Fruit fly (Drosophila melanogaster) whole organism: ENCODE measurements around the gene glob1.
"Not testable (repeated sequence)": the region's sequence is repeated elsewhere in the genome, so short reads cannot be mapped to it uniquely, and the experiment has no call there.

ENCODE experiments used
- CG8478 ChIP-seq: fragments of >200 bp; optimal IDR thresholded peaks from 2 replicates; lab custom pipeline; 2018; ENCODE audit warnings: inconsistent platforms
- Dll ChIP-seq: fragments of >200 bp; optimal IDR thresholded peaks from 2 replicates; lab custom pipeline; 2017
- EcR ChIP-seq, 2 experiments: fragments of >200 bp; optimal IDR thresholded peaks; 2 replicates each; lab custom pipeline; 2017; ENCODE audit warnings: missing biosample characterization in 2 of 2, missing genetic modification characterization in 2 of 2, missing genetic modification reagents in 2 of 2
- pan ChIP-seq: fragments of >200 bp; optimal IDR thresholded peaks from 2 replicates; lab custom pipeline; 2017
- psq ChIP-seq: fragments of >200 bp; optimal IDR thresholded peaks from 2 replicates; lab custom pipeline; 2017
- usp ChIP-seq: fragments of >200 bp; optimal IDR thresholded peaks from 2 replicates; lab custom pipeline; 2017; ENCODE audit warnings: missing biosample characterization, missing genetic modification characterization, mixed read lengths

glob1 gene

dm6 chr3R:15922622-15923574 lies 18.5 kb upstream of the glob1 start:
- TF ChIP-seq psq (lab: Kevin White, UChicago) (no peak), pan (lab: Kevin White, UChicago) (no peak), CG8478 (lab: Kevin White, UChicago) (no peak)

dm6 chr3R:15921747-15922146 lies 17.3 kb upstream of the glob1 start:
- TF ChIP-seq pan (lab: Kevin White, UChicago) (no peak), psq (lab: Kevin White, UChicago) (no peak), EcR (GFP tag; optimal IDR thresholded peaks at IDR 0.05; lab: Kevin White, UChicago) (no peak)

DNA sequence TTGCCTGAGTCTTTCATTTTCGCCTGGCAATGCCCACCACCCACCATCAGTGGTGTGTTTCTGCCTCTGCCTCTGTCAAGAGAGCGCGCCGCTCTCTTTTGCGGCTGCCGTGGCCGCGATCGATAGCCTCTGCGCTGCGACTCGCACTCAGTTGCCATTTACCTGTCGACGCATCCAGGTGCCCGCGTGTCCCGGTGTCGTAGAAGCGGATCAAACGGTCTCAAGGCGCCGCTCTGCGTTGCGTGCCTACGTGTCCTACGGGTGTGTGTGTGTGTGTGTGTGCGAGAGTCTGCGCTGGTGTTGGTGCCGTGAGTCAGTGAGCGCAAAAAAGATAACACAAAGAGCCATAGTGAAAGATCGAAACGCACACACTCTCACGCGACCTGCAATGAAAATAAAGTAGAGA lies 16.3 kb upstream of the glob1 start, which contains the start of gene Fbxl7:
TSS of gene Fbxl7 (plus strand) at position 148 of the 406 bp plus-strand sequence.
- TF ChIP-seq psq (lab: Kevin White, UChicago) (no peak), usp (GFP tag; lab: Kevin White, UChicago) (no peak), CG8478 (lab: Kevin White, UChicago) (no peak), pan (lab: Kevin White, UChicago) (no peak), Dll (no peak), EcR (GFP tag; optimal IDR thresholded peaks at IDR 0.05; lab: Kevin White, UChicago) (no peak)

DNA sequence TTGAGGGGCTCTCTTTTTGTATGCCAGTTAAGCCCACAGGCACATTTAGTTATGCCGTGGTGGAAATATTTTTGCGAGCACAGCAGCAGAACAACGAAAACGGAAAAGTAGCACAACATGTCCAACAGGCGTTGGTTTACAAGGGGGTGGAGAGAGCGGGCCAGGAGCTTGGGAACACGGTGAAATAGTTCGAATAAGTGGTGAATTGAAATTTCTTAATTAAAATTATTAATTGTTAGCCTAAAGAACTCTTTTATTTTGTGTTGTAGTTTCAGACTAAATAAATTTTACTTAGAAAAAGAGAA lies 15.7 kb upstream of the glob1 start:
- no peak for TF ChIP-seq CG8478 (lab: Kevin White, UChicago)
- no peak for TF ChIP-seq pan (lab: Kevin White, UChicago)
- no peak for TF ChIP-seq usp (GFP tag; lab: Kevin White, UChicago)
- TF ChIP-seq psq (lab: Kevin White, UChicago): no peak
- TF ChIP-seq EcR (GFP tag; optimal IDR thresholded peaks at IDR 0.05; lab: Kevin White, UChicago): no peak
- no peak for TF ChIP-seq Dll

DNA sequence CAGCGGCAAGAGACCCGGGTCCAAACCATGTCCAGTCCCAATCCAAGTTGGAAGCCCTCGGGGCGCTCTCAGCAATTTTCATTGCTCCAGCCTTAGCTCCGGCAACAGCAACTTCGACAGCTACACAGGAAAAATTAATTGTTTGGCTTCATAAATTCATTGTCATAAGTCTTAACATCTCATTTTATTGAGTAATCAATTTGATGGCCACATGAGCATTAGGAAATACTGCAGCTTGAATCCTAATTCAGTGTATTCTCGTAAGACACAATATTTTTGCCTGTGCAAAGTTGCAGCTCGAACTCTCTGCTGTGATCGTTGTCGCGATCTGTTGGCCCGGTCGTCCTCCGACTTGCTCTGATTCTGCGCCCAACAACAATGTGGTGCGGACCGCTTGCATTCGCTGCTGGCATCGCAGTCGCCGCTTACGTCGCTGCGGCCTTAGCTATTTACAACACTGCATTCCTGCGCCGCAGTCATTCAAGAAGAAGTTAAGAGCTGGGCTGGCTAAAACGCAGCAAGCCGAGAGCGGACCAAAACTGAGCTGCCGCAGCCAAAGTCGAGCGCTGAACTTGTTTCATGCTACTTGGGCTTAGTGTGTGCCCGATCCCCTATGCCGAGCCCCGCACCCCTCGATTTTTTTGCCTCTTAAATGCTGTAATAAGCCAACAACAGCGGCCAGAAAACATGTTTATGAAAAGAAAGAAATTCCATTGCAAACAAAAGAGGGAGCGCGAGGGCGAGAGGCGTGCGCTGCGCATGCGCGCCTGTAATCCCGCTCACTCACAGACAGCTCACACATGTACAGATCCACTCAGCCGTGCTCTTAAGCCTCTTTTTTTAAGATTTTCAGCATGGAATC lies 15.2 kb upstream of the glob1 start:
- TF ChIP-seq EcR (GFP tag; optimal IDR thresholded peaks at IDR 0.05; lab: Kevin White, UChicago) (no peak), Dll (peak; percentile 76)

- no peak for TF ChIP-seq CG8478 (lab: Kevin White, UChicago)
- TF ChIP-seq usp (GFP tag; lab: Kevin White, UChicago): no peak
- TF ChIP-seq EcR (GFP tag; optimal IDR thresholded peaks at IDR 0.05; lab: Kevin White, UChicago): no peak
- TF ChIP-seq Dll: no peak
- no peak for TF ChIP-seq pan (lab: Kevin White, UChicago)
- no peak for TF ChIP-seq psq (lab: Kevin White, UChicago)
Measured at dm6 chr3R:15917907-15918306, 13.5 kb upstream of the glob1 start, which contains the start of gene CG45105. Gene CG45105, minus strand, starts transcription at chr3R:15918007.

DNA sequence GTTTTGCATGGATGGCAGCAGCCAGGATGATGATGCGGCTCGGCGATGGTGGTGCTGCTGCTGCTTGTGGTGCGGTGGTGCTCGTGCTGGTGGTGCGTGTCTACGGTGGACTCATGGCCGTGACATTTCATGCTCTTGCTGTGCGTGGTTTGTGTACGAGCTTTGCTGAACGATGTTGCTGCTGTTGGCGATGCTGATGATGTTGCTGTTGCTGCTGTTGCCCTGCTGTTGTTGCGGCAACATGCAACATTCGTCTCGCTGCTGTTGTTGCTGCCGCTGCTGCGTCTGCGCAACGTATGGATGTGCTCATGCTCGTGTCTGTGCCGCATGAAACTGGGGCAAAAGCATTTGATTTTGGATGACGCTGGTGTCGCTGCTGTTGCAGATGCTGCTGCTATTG lies 8.8 kb upstream of the glob1 start:
- no peak for TF ChIP-seq usp (GFP tag; lab: Kevin White, UChicago)
- no peak for TF ChIP-seq psq (lab: Kevin White, UChicago)
- TF ChIP-seq CG8478 (lab: Kevin White, UChicago): no peak
- TF ChIP-seq Dll: no peak
- TF ChIP-seq pan (lab: Kevin White, UChicago): no peak
- TF ChIP-seq EcR (GFP tag; optimal IDR thresholded peaks at IDR 0.05; lab: Kevin White, UChicago): no peak

dm6 chr3R:15908098-15908497 lies 3.7 kb upstream of the glob1 start, which contains the start of gene EndoU:
Gene EndoU, plus strand, starts transcription at chr3R:15908398.
- not testable (repeated sequence) for TF ChIP-seq Dll; CG8478 (lab: Kevin White, UChicago); psq (lab: Kevin White, UChicago)

DNA sequence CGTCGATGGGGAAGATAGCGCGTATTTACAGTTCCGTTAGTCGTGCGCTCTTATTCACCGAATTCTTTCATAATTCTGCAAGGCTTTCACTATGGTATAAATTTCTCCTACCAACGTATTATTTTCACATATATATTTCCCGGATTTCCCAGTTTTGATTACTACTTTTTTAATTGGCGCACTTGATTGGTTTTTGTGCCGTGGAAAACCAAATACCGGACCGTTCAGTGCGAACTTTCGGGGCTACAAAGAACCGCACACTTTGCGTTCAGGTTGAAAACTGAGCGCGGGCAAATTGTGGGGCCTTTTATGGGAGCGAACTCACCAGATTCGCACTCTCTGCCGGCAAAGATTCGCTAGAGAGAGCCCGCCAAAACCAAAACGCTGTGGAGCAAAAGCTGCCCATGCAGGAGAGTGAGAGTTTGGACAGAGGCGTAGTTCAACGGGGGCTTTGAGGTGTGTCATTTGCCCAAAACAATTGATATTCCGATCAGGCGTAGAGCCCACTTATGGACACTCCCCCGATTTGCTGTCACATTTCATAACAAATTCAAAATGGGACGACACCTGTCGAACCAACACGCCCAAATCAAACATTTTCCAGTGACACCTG lies 3.2 kb downstream of the glob1 start:
- TF ChIP-seq Dll: peak; percentile 96

dm6 chr3R:15899650-15900049 lies 4.8 kb downstream of the glob1 start:
- TF ChIP-seq pan (lab: Kevin White, UChicago) (no peak), usp (GFP tag; lab: Kevin White, UChicago) (no peak), psq (lab: Kevin White, UChicago) (no peak), EcR (GFP tag; optimal IDR thresholded peaks at IDR 0.05; lab: Kevin White, UChicago) (no peak), Dll (no peak), CG8478 (lab: Kevin White, UChicago) (no peak)

- TF ChIP-seq pan (lab: Kevin White, UChicago) (no peak), EcR (GFP tag; optimal IDR thresholded peaks at IDR 0.05; lab: Kevin White, UChicago) (no peak), psq (lab: Kevin White, UChicago) (no peak), usp (GFP tag; lab: Kevin White, UChicago) (no peak), CG8478 (lab: Kevin White, UChicago) (no peak), Dll (no peak)
Measured at dm6 chr3R:15898302-15898701, 6.1 kb downstream of the glob1 start.

DNA sequence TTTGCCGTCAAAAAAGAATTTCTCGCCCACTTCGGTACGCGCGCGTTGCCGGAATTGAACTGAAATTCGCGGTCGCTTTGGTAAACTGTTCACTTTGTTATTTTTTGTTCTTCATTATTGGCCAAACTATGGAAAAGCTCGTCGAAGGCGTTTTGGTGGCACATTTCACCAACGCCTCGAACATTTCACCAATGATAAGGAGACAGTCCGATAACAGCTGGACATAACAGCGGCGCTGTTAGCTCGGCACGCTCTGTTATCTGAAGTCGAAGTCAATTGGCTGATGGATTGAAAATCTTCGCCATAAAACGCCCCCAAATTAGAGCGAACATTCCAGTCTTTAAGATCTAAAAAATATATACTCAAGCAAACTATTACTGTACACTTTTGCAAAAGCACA lies 8.5 kb downstream of the glob1 start, which contains the start of gene CG14877:
TSS of gene CG14877 (minus strand) at position 101 of the 400 bp plus-strand sequence.
- no peak for TF ChIP-seq psq (lab: Kevin White, UChicago)
- TF ChIP-seq Dll: no peak
- TF ChIP-seq EcR (GFP tag; optimal IDR thresholded peaks at IDR 0.05; lab: Kevin White, UChicago): no peak
- no peak for TF ChIP-seq pan (lab: Kevin White, UChicago)
- no peak for TF ChIP-seq CG8478 (lab: Kevin White, UChicago)
- no peak for TF ChIP-seq usp (GFP tag; lab: Kevin White, UChicago)
